Fruit fly (Drosophila melanogaster) whole organism, embryonic: ENCODE results near the gene Catsup.
A peak's percentile ranks its signal among the peaks of the same experiment; 100 is the strongest.

Experiments used
- Ada2b ChIP-seq: fragments of 200-800 bp; sonication (Bioruptor generic); IDR thresholded peaks from 2 replicates; pipeline ENCODE4 v1.3.6; 2022; ENCODE audit warnings: missing biosample characterization, missing genetic modification characterization
- Blimp-1 ChIP-seq: fragments of 200-800 bp; sonication (Bioruptor generic); optimal IDR thresholded peaks from 3 replicates; lab custom pipeline; 2018; ENCODE audit warnings: missing biosample characterization, missing genetic modification characterization, mild to moderate bottlenecking, moderate library complexity, missing genetic modification reagents
- CG10321 ChIP-seq: fragments of 200-800 bp; sonication (Bioruptor generic); IDR thresholded peaks from 2 replicates; pipeline ENCODE4 v1.3.6; 2022; ENCODE audit warnings: missing biosample characterization, missing genetic modification characterization
- CG10431 ChIP-seq: fragments of 200-800 bp; sonication (Bioruptor generic); optimal IDR thresholded peaks from 3 replicates; lab custom pipeline; 2018; ENCODE audit warnings: missing biosample characterization, mild to moderate bottlenecking, missing genetic modification characterization
- CG10979 ChIP-seq: fragments of 200-800 bp; sonication (Bioruptor generic); optimal IDR thresholded peaks from 2 replicates; lab custom pipeline; 2018; ENCODE audit warnings: missing biosample characterization, mild to moderate bottlenecking, missing genetic modification characterization, moderate library complexity
- CG11456 ChIP-seq: fragments of 200-800 bp; sonication (Bioruptor generic); IDR thresholded peaks from 3 replicates; pipeline ENCODE4 v1.3.6; 2022; ENCODE audit warnings: missing biosample characterization, missing genetic modification characterization
- CG11504 ChIP-seq: fragments of 200-800 bp; sonication (Bioruptor generic); optimal IDR thresholded peaks from 3 replicates; lab custom pipeline; 2019; ENCODE audit warnings: missing biosample characterization, mild to moderate bottlenecking, missing genetic modification characterization, moderate library complexity
- CG12769 ChIP-seq: fragments of 200-800 bp; sonication (Bioruptor generic); optimal IDR thresholded peaks from 2 replicates; lab custom pipeline; 2019; ENCODE audit warnings: missing biosample characterization, mild to moderate bottlenecking, missing genetic modification characterization, moderate library complexity
- CG13287 ChIP-seq: fragments of 200-800 bp; sonication (Bioruptor generic); IDR thresholded peaks from 2 replicates; pipeline ENCODE4 v1.3.6; 2022; ENCODE audit warnings: missing biosample characterization, missing genetic modification characterization; ENCODE audit not compliant: partially characterized antibody
- CG14710 ChIP-seq: fragments of 200-800 bp; sonication (Bioruptor generic); optimal IDR thresholded peaks from 3 replicates; lab custom pipeline; 2019; ENCODE audit warnings: missing biosample characterization, mild to moderate bottlenecking, missing genetic modification characterization, moderate library complexity
- CG1647 ChIP-seq: fragments of 200-800 bp; sonication (Bioruptor generic); optimal IDR thresholded peaks from 3 replicates; lab custom pipeline; 2016; ENCODE audit warnings: missing biosample characterization, missing genetic modification characterization
- CG16813 ChIP-seq: fragments of 200-800 bp; sonication (Bioruptor generic); IDR thresholded peaks from 3 replicates; pipeline ENCODE4 v1.3.6; 2022; ENCODE audit warnings: missing biosample characterization, missing genetic modification characterization; ENCODE audit not compliant: partially characterized antibody
- CG17612 ChIP-seq: fragments of 200-800 bp; sonication (Bioruptor generic); IDR thresholded peaks from 2 replicates; pipeline ENCODE4 v1.3.6; 2022; ENCODE audit warnings: missing biosample characterization, missing genetic modification characterization
- CG17829 ChIP-seq: fragments of 200-800 bp; optimal IDR thresholded peaks from 2 replicates; lab custom pipeline; 2019; ENCODE audit warnings: missing biosample characterization, mild to moderate bottlenecking, missing genetic modification characterization, moderate library complexity
- CG1832 ChIP-seq: fragments of 200-800 bp; sonication (Bioruptor generic); optimal IDR thresholded peaks from 2 replicates; lab custom pipeline; 2017; ENCODE audit warnings: missing biosample characterization, mild to moderate bottlenecking, missing genetic modification characterization, inconsistent platforms
- CG2116 ChIP-seq: fragments of 200-800 bp; sonication (Bioruptor generic); optimal IDR thresholded peaks from 3 replicates; lab custom pipeline; 2018; ENCODE audit warnings: missing biosample characterization, mild to moderate bottlenecking, missing genetic modification characterization
- CG31224 ChIP-seq: fragments of 200-800 bp; sonication (Bioruptor generic); IDR thresholded peaks from 2 replicates; pipeline ENCODE4 v1.3.6; 2022; ENCODE audit warnings: missing biosample characterization, missing genetic modification characterization
- CG3163 ChIP-seq: fragments of 200-800 bp; sonication (Bioruptor generic); optimal IDR thresholded peaks from 3 replicates; lab custom pipeline; 2016; ENCODE audit warnings: missing biosample characterization, missing genetic modification characterization
- CG4282 ChIP-seq: fragments of 200-800 bp; sonication (Bioruptor generic); optimal IDR thresholded peaks from 2 replicates; lab custom pipeline; 2016; ENCODE audit warnings: missing biosample characterization, missing genetic modification characterization
- CG6272 ChIP-seq: fragments of 200-800 bp; sonication (Bioruptor generic); IDR thresholded peaks from 2 replicates; pipeline ENCODE4 v1.3.6; 2022; ENCODE audit warnings: missing biosample characterization, missing genetic modification characterization
- CG6765 ChIP-seq: fragments of 200-800 bp; sonication (Bioruptor generic); optimal IDR thresholded peaks from 3 replicates; lab custom pipeline; 2017; ENCODE audit warnings: missing biosample characterization, mild to moderate bottlenecking, missing genetic modification characterization
- CG7271 ChIP-seq: fragments of 200-800 bp; sonication (Bioruptor generic); optimal IDR thresholded peaks from 2 replicates; lab custom pipeline; 2018; ENCODE audit warnings: missing biosample characterization, mild to moderate bottlenecking, missing genetic modification characterization, moderate library complexity
- CG8765 ChIP-seq: fragments of 200-800 bp; sonication (Bioruptor generic); IDR thresholded peaks from 2 replicates; pipeline ENCODE4 v1.3.6; 2022; ENCODE audit warnings: missing biosample characterization, missing genetic modification characterization
- CG9817 ChIP-seq: fragments of 200-800 bp; sonication (Bioruptor generic); optimal IDR thresholded peaks from 2 replicates; lab custom pipeline; 2018; ENCODE audit warnings: missing biosample characterization, mild to moderate bottlenecking, missing genetic modification characterization, moderate library complexity
- D ChIP-seq, 2 experiments: fragments of 200-800 bp in 1 of 2; fragments of >200 bp in 1 of 2; sonication (Bioruptor generic) in 1 of 2; optimal IDR thresholded peaks; 2 replicates in 1 of 2; 3 replicates in 1 of 2; lab custom pipeline; 2017; ENCODE audit warnings: mild to moderate bottlenecking in 1 of 2, missing biosample characterization in 1 of 2, missing genetic modification characterization in 1 of 2, missing genetic modification reagents in 1 of 2
- Drgx ChIP-seq: fragments of 200-800 bp; sonication (Bioruptor generic); IDR thresholded peaks from 2 replicates; pipeline ENCODE4 v1.3.6; 2022; ENCODE audit warnings: missing biosample characterization, missing genetic modification characterization
- Gsc ChIP-seq: fragments of 200-800 bp; sonication (Bioruptor generic); IDR thresholded peaks from 2 replicates; pipeline ENCODE4 v1.3.6; 2022; ENCODE audit warnings: missing biosample characterization, missing genetic modification characterization
- Hey ChIP-seq: fragments of 200-800 bp; sonication (Bioruptor generic); optimal IDR thresholded peaks from 3 replicates; lab custom pipeline; 2018; ENCODE audit warnings: missing biosample characterization, mild to moderate bottlenecking, missing genetic modification characterization
- Kr ChIP-seq: fragments of 200-800 bp; sonication (Bioruptor generic); optimal IDR thresholded peaks from 2 replicates; lab custom pipeline; 2017; ENCODE audit warnings: missing biosample characterization, mild to moderate bottlenecking, missing genetic modification characterization
- NfI ChIP-seq: fragments of 200-800 bp; sonication (Bioruptor generic); optimal IDR thresholded peaks from 3 replicates; lab custom pipeline; 2018; ENCODE audit warnings: missing biosample characterization, mild to moderate bottlenecking, missing genetic modification characterization, moderate library complexity
- Sin3A ChIP-seq: fragments of >200 bp; optimal IDR thresholded peaks from 2 replicates; lab custom pipeline; 2018
- Spps ChIP-seq: fragments of 200-800 bp; sonication (Bioruptor generic); optimal IDR thresholded peaks from 2 replicates; lab custom pipeline; 2018; ENCODE audit warnings: missing biosample characterization, mild to moderate bottlenecking, missing genetic modification characterization
- Sry-β ChIP-seq: fragments of 200-800 bp; sonication (Bioruptor generic); optimal IDR thresholded peaks from 2 replicates; lab custom pipeline; 2018; ENCODE audit warnings: missing biosample characterization, mild to moderate bottlenecking, missing genetic modification characterization, moderate library complexity
- bbx ChIP-seq: fragments of 200-800 bp; sonication (Bioruptor generic); IDR thresholded peaks from 2 replicates; pipeline ENCODE4 v1.3.6; 2022; ENCODE audit warnings: missing biosample characterization, missing genetic modification characterization; ENCODE audit not compliant: partially characterized antibody
- br ChIP-seq: fragments of >200 bp; optimal IDR thresholded peaks from 2 replicates; lab custom pipeline; 2017
- chm ChIP-seq: fragments of 200-800 bp; sonication (Bioruptor generic); IDR thresholded peaks from 2 replicates; pipeline ENCODE4 v1.3.6; 2022; ENCODE audit warnings: missing biosample characterization, missing genetic modification characterization
- chn ChIP-seq: fragments of 200-800 bp; sonication (Bioruptor generic); optimal IDR thresholded peaks from 2 replicates; lab custom pipeline; 2016; ENCODE audit warnings: missing biosample characterization, missing genetic modification characterization
- disco-r ChIP-seq: fragments of 200-800 bp; sonication (Bioruptor generic); optimal IDR thresholded peaks from 2 replicates; lab custom pipeline; 2016; ENCODE audit warnings: missing biosample characterization, missing genetic modification characterization
- exex ChIP-seq: fragments of 200-800 bp; sonication (Bioruptor generic); optimal IDR thresholded peaks from 4 replicates; lab custom pipeline; 2018; ENCODE audit warnings: missing biosample characterization, mild to moderate bottlenecking, missing genetic modification characterization, moderate library complexity
- eyg ChIP-seq: fragments of 200-800 bp; sonication (Bioruptor generic); optimal IDR thresholded peaks from 3 replicates; lab custom pipeline; 2016; ENCODE audit warnings: missing biosample characterization, missing genetic modification characterization
- gfzf ChIP-seq: fragments of 200-800 bp; sonication (Bioruptor generic); optimal IDR thresholded peaks from 2 replicates; lab custom pipeline; 2016; ENCODE audit warnings: missing biosample characterization, mild to moderate bottlenecking, missing genetic modification characterization, moderate library complexity
- gsb-n ChIP-seq: fragments of 200-800 bp; sonication (Bioruptor generic); optimal IDR thresholded peaks from 3 replicates; lab custom pipeline; 2018; ENCODE audit warnings: missing biosample characterization, mild to moderate bottlenecking, missing genetic modification characterization
- her ChIP-seq: fragments of 200-800 bp; sonication (Bioruptor generic); optimal IDR thresholded peaks from 2 replicates; lab custom pipeline; 2016; ENCODE audit warnings: missing biosample characterization, missing genetic modification characterization
- inv ChIP-seq: fragments of 200-800 bp; sonication (Bioruptor generic); IDR thresholded peaks from 2 replicates; pipeline ENCODE4 v1.3.6; 2022; ENCODE audit warnings: missing biosample characterization, missing genetic modification characterization; ENCODE audit not compliant: partially characterized antibody
- lab ChIP-seq: fragments of 200-800 bp; sonication (Bioruptor generic); optimal IDR thresholded peaks from 3 replicates; lab custom pipeline; 2017; ENCODE audit warnings: missing biosample characterization, missing genetic modification characterization, mild to moderate bottlenecking, moderate library complexity, missing genetic modification reagents
- nerfin-1 ChIP-seq: fragments of 200-800 bp; sonication (Bioruptor generic); optimal IDR thresholded peaks from 3 replicates; lab custom pipeline; 2019; ENCODE audit warnings: missing biosample characterization, mild to moderate bottlenecking, missing genetic modification characterization, moderate library complexity
- nerfin-2 ChIP-seq: fragments of 200-800 bp; sonication (Bioruptor generic); IDR thresholded peaks from 2 replicates; pipeline ENCODE4 v1.3.6; 2022; ENCODE audit warnings: missing biosample characterization, missing genetic modification characterization; ENCODE audit not compliant: partially characterized antibody
- pnt ChIP-seq: fragments of 200-800 bp; sonication (Bioruptor generic); optimal IDR thresholded peaks from 3 replicates; lab custom pipeline; 2016; ENCODE audit warnings: missing biosample characterization, missing genetic modification characterization
- scrt ChIP-seq: fragments of 200-800 bp; sonication (Bioruptor generic); optimal IDR thresholded peaks from 2 replicates; lab custom pipeline; 2018; ENCODE audit warnings: missing biosample characterization, mild to moderate bottlenecking, missing genetic modification characterization, moderate library complexity
- vvl ChIP-seq: fragments of 200-800 bp; sonication (Bioruptor generic); IDR thresholded peaks from 2 replicates; pipeline ENCODE4 v1.3.6; 2022; ENCODE audit warnings: missing biosample characterization, missing genetic modification characterization

Catsup gene

dm6 chr2L:19045111-19045560 is 3.5 kb downstream of the Catsup start, which contains the start of the genes Ttc19 and Acn (continued):
- TF ChIP-seq CG9817 (peak; percentile 88), CG16813 (peak; percentile 98), bbx (GFP tag; lab: Robert Waterston, UW) (peak; percentile 96), Gsc (GFP tag; lab: Robert Waterston, UW) (0 out of 2 replicates have a peak, but pooled peaks have one; percentile 20), vvl (GFP tag; lab: Robert Waterston, UW) (peak; percentile 92), CG13287 (GFP tag; lab: Robert Waterston, UW) (peak; percentile 95), disco-r (GFP tag; lab: Kevin White, UChicago) (peak; percentile 77), CG11504 (tag; lab: Kevin White, UChicago) (peak; percentile 83), nerfin-1 (tag; lab: Kevin White, UChicago) (peak; percentile 77), nerfin-2 (peak; percentile 87), CG3163 (GFP tag; lab: Kevin White, UChicago) (peak; percentile 78), CG11456 (GFP tag; lab: Robert Waterston, UW) (peak; percentile 85), CG10321 (no peak), NfI (GFP tag; lab: Kevin White, UChicago) (peak; percentile 86), CG12769 (no peak), CG7271 (tag; lab: Kevin White, UChicago) (peak; percentile 74), chm (GFP tag; lab: Robert Waterston, UW) (peak; percentile 73), exex (tag; lab: Kevin White, UChicago) (no peak), CG1647 (GFP tag; lab: Kevin White, UChicago) (peak; percentile 88), lab (GFP tag; lab: Kevin White, UChicago) (peak; percentile 84), br (no peak), CG1832 (GFP tag; lab: Kevin White, UChicago) (no peak), CG14710 (tag; lab: Kevin White, UChicago) (peak; percentile 90), CG31224 (GFP tag; lab: Robert Waterston, UW) (peak; percentile 82), Kr (GFP tag; lab: Kevin White, UChicago) (no peak), CG17829 (tag; lab: Kevin White, UChicago) (peak; percentile 87), her (peak; percentile 83), inv (GFP tag; lab: Robert Waterston, UW) (peak; percentile 93), CG6765 (peak; percentile 45), CG4282 (GFP tag; lab: Kevin White, UChicago) (peak; percentile 89), D (optimal IDR thresholded peaks at IDR 0.05; lab: Kevin White, UChicago) (no peak), D (GFP tag; optimal IDR thresholded peaks at IDR 0.05; lab: Kevin White, UChicago) (peak; percentile 73), gfzf (GFP tag; lab: Kevin White, UChicago) (peak; percentile 37), Hey (tag; lab: Kevin White, UChicago) (no peak), Sin3A (peak; percentile 64), CG6272 (GFP tag; lab: Robert Waterston, UW) (peak; percentile 85), eyg (peak; percentile 88), Blimp-1 (GFP tag; lab: Kevin White, UChicago) (peak; percentile 71), Drgx (peak; percentile 56), scrt (GFP tag; lab: Kevin White, UChicago) (no peak), CG10431 (GFP tag; lab: Kevin White, UChicago) (peak; percentile 27), Spps (peak; percentile 65), pnt (GFP tag; lab: Kevin White, UChicago) (peak; percentile 81), CG17612 (GFP tag; lab: Robert Waterston, UW) (peak; percentile 34; the same call in 1 of the 2 replicates), gsb-n (tag; lab: Kevin White, UChicago) (no peak), CG10979 (tag; lab: Kevin White, UChicago) (peak; percentile 77), CG2116 (GFP tag; lab: Kevin White, UChicago) (peak; percentile 99), Sry-β (GFP tag; lab: Kevin White, UChicago) (no peak), Ada2b (GFP tag; lab: Robert Waterston, UW) (peak; percentile 75), CG8765 (peak; percentile 82), chn (GFP tag; lab: Kevin White, UChicago) (peak; percentile 91)
